Fruit fly (Drosophila melanogaster) whole organism, embryonic: Measurements from ENCODE around the gene CG4942.

ENCODE experiments used
- Blimp-1 ChIP-seq: fragments of 200-800 bp; sonication (Bioruptor generic); optimal IDR thresholded peaks from 3 replicates; lab custom pipeline; 2018; ENCODE audit warnings: missing biosample characterization, missing genetic modification characterization, mild to moderate bottlenecking, moderate library complexity, missing genetic modification reagents
- Bteb2 ChIP-seq: fragments of 200-800 bp; sonication (Bioruptor generic); optimal IDR thresholded peaks from 2 replicates; lab custom pipeline; 2016; ENCODE audit warnings: missing biosample characterization, missing genetic modification characterization
- CG10147 ChIP-seq: fragments of 200-800 bp; sonication (Bioruptor generic); optimal IDR thresholded peaks from 2 replicates; lab custom pipeline; 2019; ENCODE audit warnings: missing biosample characterization, mild to moderate bottlenecking, missing genetic modification characterization, moderate library complexity
- CG11560 ChIP-seq: fragments of 200-800 bp; sonication (Bioruptor generic); IDR thresholded peaks from 3 replicates; pipeline ENCODE4 v1.3.6; 2022; ENCODE audit warnings: missing biosample characterization, missing genetic modification characterization
- CG14014 ChIP-seq: fragments of 200-800 bp; sonication (Bioruptor generic); IDR thresholded peaks from 2 replicates; pipeline ENCODE4 v1.3.6; 2022; ENCODE audit warnings: missing biosample characterization, missing genetic modification characterization
- CG15011 ChIP-seq: fragments of 200-800 bp; sonication (Bioruptor generic); optimal IDR thresholded peaks from 3 replicates; lab custom pipeline; 2018; ENCODE audit warnings: missing biosample characterization, mild to moderate bottlenecking, missing genetic modification characterization
- CG1529 ChIP-seq: fragments of 200-800 bp; sonication (Bioruptor generic); optimal IDR thresholded peaks from 3 replicates; lab custom pipeline; 2018; ENCODE audit warnings: missing biosample characterization, missing genetic modification characterization
- CG16813 ChIP-seq: fragments of 200-800 bp; sonication (Bioruptor generic); IDR thresholded peaks from 3 replicates; pipeline ENCODE4 v1.3.6; 2022; ENCODE audit warnings: missing biosample characterization, missing genetic modification characterization; ENCODE audit not compliant: partially characterized antibody
- CG17359 ChIP-seq: fragments of 200-800 bp; sonication (Bioruptor generic); optimal IDR thresholded peaks from 3 replicates; lab custom pipeline; 2018; ENCODE audit warnings: missing biosample characterization, mild to moderate bottlenecking, missing genetic modification characterization, moderate library complexity
- CG17385 ChIP-seq: fragments of 200-800 bp; sonication (Bioruptor generic); optimal IDR thresholded peaks from 3 replicates; lab custom pipeline; 2018; ENCODE audit warnings: missing biosample characterization, mild to moderate bottlenecking, missing genetic modification characterization
- CG17802 ChIP-seq: fragments of 200-800 bp; sonication (Bioruptor generic); optimal IDR thresholded peaks from 2 replicates; lab custom pipeline; 2018; ENCODE audit warnings: missing biosample characterization, mild to moderate bottlenecking, missing genetic modification characterization, moderate library complexity
- CG18599 ChIP-seq: fragments of 200-800 bp; sonication (Bioruptor generic); optimal IDR thresholded peaks from 3 replicates; lab custom pipeline; 2017; ENCODE audit warnings: missing biosample characterization, missing genetic modification characterization, mild to moderate bottlenecking, moderate library complexity, missing genetic modification reagents
- CG18619 ChIP-seq: fragments of 200-800 bp; sonication (Bioruptor generic); optimal IDR thresholded peaks from 3 replicates; lab custom pipeline; 2017; ENCODE audit warnings: missing biosample characterization, mild to moderate bottlenecking, missing genetic modification characterization
- CG2120 ChIP-seq: fragments of 200-800 bp; sonication (Bioruptor generic); optimal IDR thresholded peaks from 3 replicates; lab custom pipeline; 2016; ENCODE audit warnings: missing biosample characterization, missing genetic modification characterization
- CG3281 ChIP-seq: fragments of 200-800 bp; sonication (Bioruptor generic); optimal IDR thresholded peaks from 3 replicates; lab custom pipeline; 2017; ENCODE audit warnings: missing biosample characterization, mild to moderate bottlenecking, missing genetic modification characterization
- CG34376 ChIP-seq: fragments of 200-800 bp; sonication (Bioruptor generic); optimal IDR thresholded peaks from 2 replicates; lab custom pipeline; 2018; ENCODE audit warnings: missing biosample characterization, mild to moderate bottlenecking, missing genetic modification characterization
- CG3995 ChIP-seq: fragments of 200-800 bp; sonication (Bioruptor generic); optimal IDR thresholded peaks from 3 replicates; lab custom pipeline; 2016; ENCODE audit warnings: missing biosample characterization, missing genetic modification characterization
- CG4328 ChIP-seq: fragments of 200-800 bp; sonication (Bioruptor generic); optimal IDR thresholded peaks from 3 replicates; lab custom pipeline; 2017; ENCODE audit warnings: missing biosample characterization, missing genetic modification reagents, missing genetic modification characterization
- CG4730 ChIP-seq: fragments of 200-800 bp; sonication (Bioruptor generic); IDR thresholded peaks from 2 replicates; pipeline ENCODE4 v1.3.6; 2022; ENCODE audit warnings: missing biosample characterization, missing genetic modification characterization
- CG6272 ChIP-seq: fragments of 200-800 bp; sonication (Bioruptor generic); IDR thresholded peaks from 2 replicates; pipeline ENCODE4 v1.3.6; 2022; ENCODE audit warnings: missing biosample characterization, missing genetic modification characterization
- CG6683 ChIP-seq: fragments of 200-800 bp; sonication (Bioruptor generic); optimal IDR thresholded peaks from 2 replicates; lab custom pipeline; 2017; ENCODE audit warnings: missing biosample characterization, mild to moderate bottlenecking, missing genetic modification characterization, missing genetic modification reagents
- CG8765 ChIP-seq: fragments of 200-800 bp; sonication (Bioruptor generic); IDR thresholded peaks from 2 replicates; pipeline ENCODE4 v1.3.6; 2022; ENCODE audit warnings: missing biosample characterization, missing genetic modification characterization
- CG8924 ChIP-seq: fragments of 200-800 bp; optimal IDR thresholded peaks from 3 replicates; lab custom pipeline; 2019; ENCODE audit warnings: missing biosample characterization, mild to moderate bottlenecking, missing genetic modification characterization, moderate library complexity
- CG9876 ChIP-seq: fragments of 200-800 bp; sonication (Bioruptor generic); optimal IDR thresholded peaks from 2 replicates; lab custom pipeline; 2016; ENCODE audit warnings: missing biosample characterization, missing genetic modification characterization
- Camta ChIP-seq: fragments of 200-800 bp; sonication (Bioruptor generic); optimal IDR thresholded peaks from 2 replicates; lab custom pipeline; 2016; ENCODE audit warnings: missing biosample characterization, missing genetic modification characterization
- D19A ChIP-seq: fragments of 200-800 bp; optimal IDR thresholded peaks from 3 replicates; lab custom pipeline; 2019; ENCODE audit warnings: missing biosample characterization, mild to moderate bottlenecking, missing genetic modification characterization, moderate library complexity
- Dll ChIP-seq: fragments of 200-800 bp; sonication (Bioruptor generic); IDR thresholded peaks from 4 replicates; pipeline ENCODE4 v1.3.6; 2022; ENCODE audit warnings: missing biosample characterization, missing genetic modification characterization; ENCODE audit not compliant: partially characterized antibody
- Hmx ChIP-seq: fragments of 200-800 bp; sonication (Bioruptor generic); optimal IDR thresholded peaks from 2 replicates; lab custom pipeline; 2016; ENCODE audit warnings: missing biosample characterization, missing genetic modification characterization
- Lim3 ChIP-seq: fragments of 200-800 bp; sonication (Bioruptor generic); IDR thresholded peaks from 2 replicates; pipeline ENCODE4 v1.3.6; 2022; ENCODE audit warnings: missing biosample characterization, missing genetic modification characterization
- NC2α ChIP-seq: fragments of 200-800 bp; sonication (Bioruptor generic); optimal IDR thresholded peaks from 2 replicates; lab custom pipeline; 2016; ENCODE audit warnings: missing biosample characterization, missing genetic modification characterization
- Nf-YA ChIP-seq: fragments of 200-800 bp; sonication (Bioruptor generic); IDR thresholded peaks from 2 replicates; pipeline ENCODE4 v1.3.6; 2022; ENCODE audit warnings: missing biosample characterization, missing genetic modification characterization
- Six4 ChIP-seq: fragments of 200-800 bp; sonication (Bioruptor generic); optimal IDR thresholded peaks from 2 replicates; lab custom pipeline; 2016; ENCODE audit warnings: missing biosample characterization, missing genetic modification characterization
- Stat92E ChIP-seq, 3 experiments: fragments of >200 bp in 2 of 3; fragments of 200-800 bp in 1 of 3; sonication (Bioruptor generic) in 1 of 3; optimal IDR thresholded peaks; 2 replicates each; lab custom pipeline; 2017 to 2019; ENCODE audit warnings: missing biosample characterization in 3 of 3, missing genetic modification characterization in 3 of 3, mild to moderate bottlenecking in 1 of 3, moderate library complexity in 1 of 3
- Taf1 ChIP-seq: fragments of 200-800 bp; sonication (Bioruptor generic); IDR thresholded peaks from 2 replicates; pipeline ENCODE4 v1.3.6; 2022; ENCODE audit warnings: missing biosample characterization, missing genetic modification characterization
- ab ChIP-seq: fragments of 200-800 bp; sonication (Bioruptor generic); optimal IDR thresholded peaks from 2 replicates; lab custom pipeline; 2016; ENCODE audit warnings: missing biosample characterization, missing genetic modification characterization
- bbx ChIP-seq: fragments of 200-800 bp; sonication (Bioruptor generic); IDR thresholded peaks from 2 replicates; pipeline ENCODE4 v1.3.6; 2022; ENCODE audit warnings: missing biosample characterization, missing genetic modification characterization; ENCODE audit not compliant: partially characterized antibody
- ci ChIP-seq: fragments of 200-800 bp; sonication (Bioruptor generic); IDR thresholded peaks from 3 replicates; pipeline ENCODE4 v1.3.6; 2022; ENCODE audit warnings: missing biosample characterization, missing genetic modification characterization
- corto ChIP-seq: fragments of 200-800 bp; sonication (Bioruptor generic); optimal IDR thresholded peaks from 2 replicates; lab custom pipeline; 2016; ENCODE audit warnings: missing biosample characterization, mild to moderate bottlenecking, missing genetic modification characterization, moderate library complexity
- da ChIP-seq: fragments of 200-800 bp; sonication (Bioruptor generic); optimal IDR thresholded peaks from 2 replicates; lab custom pipeline; 2016; ENCODE audit warnings: missing biosample characterization, missing genetic modification characterization
- dan ChIP-seq: fragments of 200-800 bp; sonication (Bioruptor generic); IDR thresholded peaks from 2 replicates; pipeline ENCODE4 v1.3.6; 2022; ENCODE audit warnings: missing biosample characterization, missing genetic modification characterization
- ems ChIP-seq: fragments of 200-800 bp; sonication (Bioruptor generic); optimal IDR thresholded peaks from 3 replicates; lab custom pipeline; 2016; ENCODE audit warnings: missing biosample characterization, missing genetic modification characterization
- fd96Cb ChIP-seq: fragments of 200-800 bp; sonication (Bioruptor generic); optimal IDR thresholded peaks from 2 replicates; lab custom pipeline; 2018; ENCODE audit warnings: missing biosample characterization, mild to moderate bottlenecking, missing genetic modification characterization, moderate library complexity
- fru ChIP-seq: fragments of >200 bp; optimal IDR thresholded peaks from 2 replicates; lab custom pipeline; 2017
- gfzf ChIP-seq: fragments of 200-800 bp; sonication (Bioruptor generic); optimal IDR thresholded peaks from 2 replicates; lab custom pipeline; 2016; ENCODE audit warnings: missing biosample characterization, mild to moderate bottlenecking, missing genetic modification characterization, moderate library complexity
- ham ChIP-seq: fragments of 200-800 bp; sonication (Bioruptor generic); IDR thresholded peaks from 2 replicates; pipeline ENCODE4 v1.3.6; 2022; ENCODE audit warnings: missing biosample characterization, missing genetic modification characterization
- mld ChIP-seq: fragments of 200-800 bp; sonication (Bioruptor generic); IDR thresholded peaks from 3 replicates; pipeline ENCODE4 v1.3.6; 2022; ENCODE audit warnings: missing biosample characterization, missing genetic modification characterization; ENCODE audit not compliant: partially characterized antibody
- pum ChIP-seq: fragments of 200-800 bp; sonication (Bioruptor generic); optimal IDR thresholded peaks from 2 replicates; lab custom pipeline; 2016; ENCODE audit warnings: missing biosample characterization, missing genetic modification characterization
- shn ChIP-seq: fragments of 200-800 bp; sonication (Bioruptor generic); optimal IDR thresholded peaks from 3 replicates; lab custom pipeline; 2016; ENCODE audit warnings: missing biosample characterization, missing genetic modification characterization
- vfl ChIP-seq: fragments of 200-800 bp; sonication (Bioruptor generic); optimal IDR thresholded peaks from 2 replicates; lab custom pipeline; 2016; ENCODE audit warnings: missing biosample characterization, missing genetic modification characterization

CG4942 gene

dm6 chr3L:9072731-9073385 lies at the start of gene CG4942, which contains the start of gene CG4911:
Gene CG4942 (plus strand): TSS chr3L:9073105.
Gene CG4911 (minus strand): TSS chr3L:9072731.
- TF ChIP-seq CG14014 (peak; percentile 74), ems (no peak), Stat92E (GFP tag; optimal IDR thresholded peaks at IDR 0.05; lab: Kevin White, UChicago) (no peak), CG1529 (no peak), dan (GFP tag; lab: Robert Waterston, UW) (no peak), bbx (no peak), CG34376 (GFP tag; lab: Kevin White, UChicago) (peak; percentile 3), CG15011 (GFP tag; lab: Kevin White, UChicago) (no peak), CG9876 (GFP tag; lab: Kevin White, UChicago) (peak; percentile 60), CG2120 (GFP tag; lab: Kevin White, UChicago) (peak; percentile 88), vfl (GFP tag; lab: Kevin White, UChicago) (no peak), CG6683 (GFP tag; lab: Kevin White, UChicago) (no peak), CG8924 (tag; lab: Kevin White, UChicago) (peak; percentile 67), gfzf (GFP tag; lab: Kevin White, UChicago) (peak; percentile 84), CG6272 (GFP tag; lab: Robert Waterston, UW) (peak; percentile 55; the same call in 1 of the 2 replicates), ci (GFP tag; lab: Robert Waterston, UW) (peak; percentile 44; the same call in 1 of the 3 replicates), CG17385 (peak; percentile 62), Bteb2 (GFP tag; lab: Kevin White, UChicago) (peak; percentile 65), Lim3 (GFP tag; lab: Robert Waterston, UW) (no peak), corto (GFP tag; lab: Kevin White, UChicago) (no peak), CG18619 (GFP tag; lab: Kevin White, UChicago) (peak; percentile 56), ham (no peak), CG16813 (GFP tag; lab: Robert Waterston, UW) (no peak; the same call in 2 of the 3 replicates), D19A (tag; lab: Kevin White, UChicago) (peak; percentile 47), mld (GFP tag; lab: Robert Waterston, UW) (no peak), CG3995 (GFP tag; lab: Kevin White, UChicago) (peak; percentile 27), Six4 (peak; percentile 35), Hmx (GFP tag; lab: Kevin White, UChicago) (peak; percentile 43), fd96Cb (tag; lab: Kevin White, UChicago) (peak; percentile 67), CG3281 (peak; percentile 57), CG4730 (GFP tag; lab: Robert Waterston, UW) (peak; percentile 18; the same call in 1 of the 2 replicates), Taf1 (GFP tag; lab: Robert Waterston, UW) (peak; percentile 37; the same call in 1 of the 2 replicates), NC2α (peak; percentile 42), CG17802 (peak; percentile 23), Nf-YA (0 out of 2 replicates have a peak, but pooled peaks have one; percentile 27), CG10147 (GFP tag; lab: Kevin White, UChicago) (peak; percentile 78), Camta (GFP tag; lab: Kevin White, UChicago) (peak; percentile 76), fru (lab: Kevin White, UChicago) (no peak), ab (GFP tag; lab: Kevin White, UChicago) (peak; percentile 29), CG18599 (GFP tag; lab: Kevin White, UChicago) (peak; percentile 63), da (no peak), pum (GFP tag; lab: Kevin White, UChicago) (peak; percentile 47), CG4328 (peak; percentile 37), CG8765 (GFP tag; lab: Robert Waterston, UW) (no peak), Blimp-1 (GFP tag; lab: Kevin White, UChicago) (peak; percentile 48), CG17359 (peak; percentile 66), Dll (GFP tag; lab: Robert Waterston, UW) (0 out of 4 replicates have a peak, but pooled peaks have one; percentile 31), CG11560 (tag; lab: Robert Waterston, UW) (no peak), shn (peak; percentile 62)
